Fruit fly (Drosophila melanogaster) whole organism, embryonic: ENCODE measurements around the gene sloth1.

Experiments used
- CG12769 ChIP-seq: fragments of 200-800 bp; sonication (Bioruptor generic); optimal IDR thresholded peaks from 2 replicates; lab custom pipeline; 2019; ENCODE audit warnings: missing biosample characterization, mild to moderate bottlenecking, missing genetic modification characterization, moderate library complexity
- CG31441 ChIP-seq: fragments of 200-800 bp; sonication (Bioruptor generic); IDR thresholded peaks from 2 replicates; pipeline ENCODE4 v1.3.6; 2022; ENCODE audit warnings: missing biosample characterization, missing genetic modification characterization
- org-1 ChIP-seq: fragments of 200-800 bp; sonication (Bioruptor generic); optimal IDR thresholded peaks from 2 replicates; lab custom pipeline; 2017; ENCODE audit warnings: missing biosample characterization, missing genetic modification characterization
- otp ChIP-seq: fragments of 200-800 bp; sonication (Bioruptor generic); IDR thresholded peaks from 3 replicates; pipeline ENCODE4, ENCODE4 v1.3.6; 2022; ENCODE audit warnings: missing biosample characterization, missing genetic modification characterization

- TF ChIP-seq org-1 (GFP tag; lab: Kevin White, UChicago) = no peak
- TF ChIP-seq otp = no peak
- no peak for TF ChIP-seq CG12769 (tag; lab: Kevin White, UChicago)
- TF ChIP-seq CG31441 (GFP tag; lab: Robert Waterston, UW) = no peak
These were observed 3.5 kb upstream of the sloth1 start for dm6 chrX:7007693-7008092.
